Fruit fly (Drosophila melanogaster) whole organism, embryonic: ENCODE results near the gene LysRS.
A peak's percentile ranks its signal among the peaks of the same experiment; 100 is the strongest.

ENCODE experiments used
- ATbp ChIP-seq: fragments of 200-800 bp; sonication (Bioruptor generic); optimal IDR thresholded peaks from 2 replicates; lab custom pipeline; 2017; ENCODE audit warnings: missing biosample characterization, mild to moderate bottlenecking, missing genetic modification characterization, missing genetic modification reagents
- Adf1 ChIP-seq: fragments of 200-800 bp; sonication (Bioruptor generic); IDR thresholded peaks from 2 replicates; pipeline ENCODE4 v1.3.6; 2022; ENCODE audit warnings: missing biosample characterization, missing genetic modification characterization
- Bgb ChIP-seq: fragments of 200-800 bp; sonication (Bioruptor generic); IDR thresholded peaks from 2 replicates; pipeline ENCODE4 v1.3.6; 2022; ENCODE audit warnings: missing biosample characterization, missing genetic modification characterization; ENCODE audit not compliant: partially characterized antibody
- CG12219 ChIP-seq: fragments of 200-800 bp; sonication (Bioruptor generic); optimal IDR thresholded peaks from 3 replicates; lab custom pipeline; 2018; ENCODE audit warnings: missing biosample characterization, mild to moderate bottlenecking, missing genetic modification characterization
- CG12299 ChIP-seq: fragments of 200-800 bp; sonication (Bioruptor generic); optimal IDR thresholded peaks from 2 replicates; lab custom pipeline; 2018; ENCODE audit warnings: missing biosample characterization, mild to moderate bottlenecking, missing genetic modification characterization
- CG1529 ChIP-seq: fragments of 200-800 bp; sonication (Bioruptor generic); optimal IDR thresholded peaks from 3 replicates; lab custom pipeline; 2018; ENCODE audit warnings: missing biosample characterization, missing genetic modification characterization
- CG15479 ChIP-seq: fragments of 200-800 bp; sonication (Bioruptor generic); optimal IDR thresholded peaks from 3 replicates; lab custom pipeline; 2019; ENCODE audit warnings: missing biosample characterization, mild to moderate bottlenecking, missing genetic modification characterization, moderate library complexity
- CG16815 ChIP-seq: fragments of 200-800 bp; sonication (Bioruptor generic); optimal IDR thresholded peaks from 3 replicates; lab custom pipeline; 2017; ENCODE audit warnings: missing biosample characterization, mild to moderate bottlenecking, missing genetic modification characterization
- CG17361 ChIP-seq: fragments of 200-800 bp; sonication (Bioruptor generic); IDR thresholded peaks from 3 replicates; pipeline ENCODE4 v1.3.6; 2022; ENCODE audit warnings: missing biosample characterization, missing genetic modification characterization
- CG17912 ChIP-seq: fragments of 200-800 bp; sonication (Bioruptor generic); optimal IDR thresholded peaks from 2 replicates; lab custom pipeline; 2018; ENCODE audit warnings: missing biosample characterization, mild to moderate bottlenecking, missing genetic modification characterization
- CG18262 ChIP-seq: fragments of 200-800 bp; optimal IDR thresholded peaks from 3 replicates; lab custom pipeline; 2019; ENCODE audit warnings: missing biosample characterization, mild to moderate bottlenecking, missing genetic modification characterization, moderate library complexity
- CG2202 ChIP-seq: fragments of 200-800 bp; sonication (Bioruptor generic); optimal IDR thresholded peaks from 2 replicates; lab custom pipeline; 2018; ENCODE audit warnings: missing biosample characterization, mild to moderate bottlenecking, missing genetic modification characterization
- CG2875 ChIP-seq: fragments of 200-800 bp; sonication (Bioruptor generic); optimal IDR thresholded peaks from 2 replicates; lab custom pipeline; 2017; ENCODE audit warnings: missing biosample characterization, mild to moderate bottlenecking, missing genetic modification characterization, missing genetic modification reagents
- CG33213 ChIP-seq: fragments of 200-800 bp; sonication (Bioruptor generic); optimal IDR thresholded peaks from 3 replicates; lab custom pipeline; 2016; ENCODE audit warnings: missing biosample characterization, missing genetic modification characterization
- CG3995 ChIP-seq: fragments of 200-800 bp; sonication (Bioruptor generic); optimal IDR thresholded peaks from 3 replicates; lab custom pipeline; 2016; ENCODE audit warnings: missing biosample characterization, missing genetic modification characterization
- CG4282 ChIP-seq: fragments of 200-800 bp; sonication (Bioruptor generic); optimal IDR thresholded peaks from 2 replicates; lab custom pipeline; 2016; ENCODE audit warnings: missing biosample characterization, missing genetic modification characterization
- CG4328 ChIP-seq: fragments of 200-800 bp; sonication (Bioruptor generic); optimal IDR thresholded peaks from 3 replicates; lab custom pipeline; 2017; ENCODE audit warnings: missing biosample characterization, missing genetic modification reagents, missing genetic modification characterization
- CG8388 ChIP-seq: fragments of 200-800 bp; sonication (Bioruptor generic); optimal IDR thresholded peaks from 2 replicates; lab custom pipeline; 2019; ENCODE audit warnings: missing biosample characterization, mild to moderate bottlenecking, missing genetic modification characterization, moderate library complexity
- CG9727 ChIP-seq: fragments of 200-800 bp; sonication (Bioruptor generic); optimal IDR thresholded peaks from 3 replicates; lab custom pipeline; 2017; ENCODE audit warnings: missing biosample characterization, mild to moderate bottlenecking, missing genetic modification characterization
- E2f1 ChIP-seq: fragments of 200-800 bp; sonication (Bioruptor generic); IDR thresholded peaks from 2 replicates; pipeline ENCODE4 v1.3.6; 2022; ENCODE audit warnings: missing biosample characterization, missing genetic modification characterization
- Elba2 ChIP-seq: fragments of 200-800 bp; sonication (Bioruptor generic); optimal IDR thresholded peaks from 3 replicates; lab custom pipeline; 2016; ENCODE audit warnings: missing biosample characterization, missing genetic modification characterization
- HLH4C ChIP-seq: fragments of 200-800 bp; sonication (Bioruptor generic); IDR thresholded peaks from 3 replicates; pipeline ENCODE4 v1.3.6; 2022; ENCODE audit warnings: missing biosample characterization, missing genetic modification characterization; ENCODE audit not compliant: partially characterized antibody
- Hmx ChIP-seq: fragments of 200-800 bp; sonication (Bioruptor generic); optimal IDR thresholded peaks from 2 replicates; lab custom pipeline; 2016; ENCODE audit warnings: missing biosample characterization, missing genetic modification characterization
- Hsf ChIP-seq: fragments of 200-800 bp; sonication (Bioruptor generic); optimal IDR thresholded peaks from 3 replicates; lab custom pipeline; 2016; ENCODE audit warnings: missing biosample characterization, missing genetic modification characterization
- Lpt ChIP-seq: fragments of >200 bp; optimal IDR thresholded peaks from 2 replicates; lab custom pipeline; 2018; ENCODE audit warnings: missing biosample characterization, missing genetic modification characterization
- Mad ChIP-seq: fragments of 200-800 bp; sonication (Bioruptor generic); optimal IDR thresholded peaks from 2 replicates; lab custom pipeline; 2016; ENCODE audit warnings: missing biosample characterization, missing genetic modification characterization
- Med ChIP-seq: fragments of 200-800 bp; sonication (Bioruptor generic); peaks from one replicate; lab custom pipeline; 2016; ENCODE audit warnings: missing biosample characterization, missing genetic modification characterization, mild to moderate bottlenecking, inconsistent platforms, moderate library complexity
- NK7.1 ChIP-seq: fragments of 200-800 bp; sonication (Bioruptor generic); optimal IDR thresholded peaks from 3 replicates; lab custom pipeline; 2016; ENCODE audit warnings: missing biosample characterization, missing genetic modification characterization
- Oli ChIP-seq: fragments of 200-800 bp; sonication (Bioruptor generic); optimal IDR thresholded peaks from 2 replicates; lab custom pipeline; 2018; ENCODE audit warnings: missing biosample characterization, mild to moderate bottlenecking, missing genetic modification characterization, moderate library complexity
- Opbp ChIP-seq: fragments of 200-800 bp; sonication (Bioruptor generic); IDR thresholded peaks from 3 replicates; pipeline ENCODE4 v1.3.6; 2022; ENCODE audit warnings: missing biosample characterization, missing genetic modification characterization; ENCODE audit not compliant: partially characterized antibody
- Pdp1 ChIP-seq, 2 experiments: fragments of 200-800 bp; sonication (Bioruptor generic); optimal IDR thresholded peaks; 3 replicates each; lab custom pipeline; 2016; ENCODE audit warnings: missing biosample characterization in 2 of 2, missing genetic modification characterization in 2 of 2, mild to moderate bottlenecking in 1 of 2, moderate library complexity in 1 of 2
- Scr ChIP-seq: fragments of 200-800 bp; sonication (Bioruptor generic); IDR thresholded peaks from 2 replicates; pipeline ENCODE4 v1.3.6; 2022; ENCODE audit warnings: missing biosample characterization, missing genetic modification characterization; ENCODE audit not compliant: partially characterized antibody
- Ssrp ChIP-seq: fragments of 200-800 bp; sonication (Bioruptor generic); optimal IDR thresholded peaks from 2 replicates; lab custom pipeline; 2018; ENCODE audit warnings: missing biosample characterization, mild to moderate bottlenecking, missing genetic modification characterization, moderate library complexity
- TFAM ChIP-seq: fragments of 200-800 bp; sonication (Bioruptor generic); optimal IDR thresholded peaks from 2 replicates; lab custom pipeline; 2017; ENCODE audit warnings: missing biosample characterization, missing genetic modification characterization, inconsistent platforms
- ash1 ChIP-seq: fragments of 200-800 bp; sonication (Bioruptor generic); optimal IDR thresholded peaks from 2 replicates; lab custom pipeline; 2018; ENCODE audit warnings: missing biosample characterization, mild to moderate bottlenecking, missing genetic modification characterization
- crp ChIP-seq, 2 experiments: fragments of 200-800 bp; sonication (Bioruptor generic); optimal IDR thresholded peaks; 2 replicates in 1 of 2; 3 replicates in 1 of 2; lab custom pipeline; 2017; ENCODE audit warnings: missing biosample characterization in 2 of 2, missing genetic modification characterization in 2 of 2, mild to moderate bottlenecking in 1 of 2, moderate library complexity in 1 of 2
- cwo ChIP-seq: fragments of 200-800 bp; sonication (Bioruptor generic); optimal IDR thresholded peaks from 3 replicates; lab custom pipeline; 2017; ENCODE audit warnings: missing biosample characterization, missing genetic modification characterization, mild to moderate bottlenecking, moderate library complexity, missing genetic modification reagents
- fd102C ChIP-seq: fragments of 200-800 bp; sonication (Bioruptor generic); optimal IDR thresholded peaks from 2 replicates; lab custom pipeline; 2018; ENCODE audit warnings: missing biosample characterization, mild to moderate bottlenecking, missing genetic modification characterization, moderate library complexity
- fru ChIP-seq: fragments of >200 bp; optimal IDR thresholded peaks from 2 replicates; lab custom pipeline; 2017
- gcm ChIP-seq: fragments of 200-800 bp; sonication (Bioruptor generic); optimal IDR thresholded peaks from 2 replicates; lab custom pipeline; 2019; ENCODE audit warnings: missing biosample characterization, mild to moderate bottlenecking, missing genetic modification characterization, moderate library complexity
- gem ChIP-seq: fragments of 200-800 bp; sonication (Bioruptor generic); optimal IDR thresholded peaks from 2 replicates; lab custom pipeline; 2019; ENCODE audit warnings: missing biosample characterization, mild to moderate bottlenecking, missing genetic modification characterization, moderate library complexity
- grau ChIP-seq: fragments of 200-800 bp; optimal IDR thresholded peaks from 3 replicates; lab custom pipeline; 2019; ENCODE audit warnings: missing biosample characterization, mild to moderate bottlenecking, missing genetic modification characterization, moderate library complexity
- inv ChIP-seq: fragments of 200-800 bp; sonication (Bioruptor generic); IDR thresholded peaks from 2 replicates; pipeline ENCODE4 v1.3.6; 2022; ENCODE audit warnings: missing biosample characterization, missing genetic modification characterization; ENCODE audit not compliant: partially characterized antibody
- lilli ChIP-seq: fragments of 200-800 bp; sonication (Bioruptor generic); optimal IDR thresholded peaks from 3 replicates; lab custom pipeline; 2016; ENCODE audit warnings: missing biosample characterization, missing genetic modification characterization
- lmd ChIP-seq: fragments of 200-800 bp; sonication (Bioruptor generic); IDR thresholded peaks from 2 replicates; pipeline ENCODE4 v1.3.6; 2022; ENCODE audit warnings: missing biosample characterization, missing genetic modification characterization
- maf-S ChIP-seq: fragments of 200-800 bp; sonication (Bioruptor generic); optimal IDR thresholded peaks from 2 replicates; lab custom pipeline; 2016; ENCODE audit warnings: missing biosample characterization, missing genetic modification characterization
- tll ChIP-seq, 2 experiments: fragments of 200-800 bp in 1 of 2; fragments of >200 bp in 1 of 2; sonication (Bioruptor generic) in 1 of 2; optimal IDR thresholded peaks; 2 replicates each; lab custom pipeline; 2017 to 2019; ENCODE audit warnings: missing biosample characterization in 2 of 2, missing genetic modification characterization in 2 of 2, mild to moderate bottlenecking in 1 of 2, moderate library complexity in 1 of 2
- tup ChIP-seq: fragments of 200-800 bp; sonication (Bioruptor generic); optimal IDR thresholded peaks from 2 replicates; lab custom pipeline; 2016; ENCODE audit warnings: missing biosample characterization, mild to moderate bottlenecking, missing genetic modification characterization, moderate library complexity
- unpg ChIP-seq: fragments of 200-800 bp; sonication (Bioruptor generic); optimal IDR thresholded peaks from 3 replicates; lab custom pipeline; 2018; ENCODE audit warnings: missing biosample characterization, mild to moderate bottlenecking, missing genetic modification characterization, moderate library complexity
- usp ChIP-seq: fragments of >200 bp; optimal IDR thresholded peaks from 2 replicates; lab custom pipeline; 2017; ENCODE audit warnings: missing biosample characterization, missing genetic modification characterization

Gene LysRS

dm6 chrX:9615471-9615870 is 6.8 kb upstream of the LysRS start (continued):
- peak; percentile 29 for TF ChIP-seq CG2875
- TF ChIP-seq ash1 = no peak
- peak; percentile 17 for TF ChIP-seq Hsf (GFP tag; lab: Kevin White, UChicago)
- TF ChIP-seq ATbp (GFP tag; lab: Kevin White, UChicago) = peak; percentile 37
- no peak for TF ChIP-seq Opbp (GFP tag; lab: Robert Waterston, UW)
- no peak for TF ChIP-seq CG15479
- TF ChIP-seq grau = peak; percentile 25
- peak; percentile 22 for TF ChIP-seq CG1529
- no peak for TF ChIP-seq NK7.1 (GFP tag; lab: Kevin White, UChicago)
- TF ChIP-seq crp (GFP tag; optimal IDR thresholded peaks at IDR 0.05; lab: Kevin White, UChicago) = peak in 1 of 2 experiments; percentile 28
- TF ChIP-seq Scr (GFP tag; lab: Robert Waterston, UW) = no peak
- TF ChIP-seq inv = no peak
- TF ChIP-seq unpg = no peak
- TF ChIP-seq fru (lab: Kevin White, UChicago) = no peak
- TF ChIP-seq maf-S (GFP tag; lab: Kevin White, UChicago) = no peak
- peak; percentile 70; the same call in 2 of the 3 replicates for TF ChIP-seq CG17361
- TF ChIP-seq Mad (GFP tag; lab: Kevin White, UChicago) = no peak
- no peak for TF ChIP-seq CG4328 (GFP tag; lab: Kevin White, UChicago)
- TF ChIP-seq Adf1 (GFP tag; lab: Robert Waterston, UW) = peak; percentile 37; the same call in 1 of the 2 replicates
- TF ChIP-seq CG3995 (GFP tag; lab: Kevin White, UChicago) = no peak
- no peak for TF ChIP-seq usp (GFP tag; lab: Kevin White, UChicago)
- peak; percentile 47 for TF ChIP-seq CG8388
- no peak for TF ChIP-seq lilli (GFP tag; lab: Kevin White, UChicago)
- no peak for TF ChIP-seq E2f1
- peak; percentile 67 for TF ChIP-seq CG18262 (tag; lab: Kevin White, UChicago)
- no peak for TF ChIP-seq Lpt
- no peak for TF ChIP-seq CG12299 (tag; lab: Kevin White, UChicago)
- TF ChIP-seq Med (GFP tag; lab: Kevin White, UChicago) = peak; percentile 51
- no peak for TF ChIP-seq CG17912
- no peak for TF ChIP-seq HLH4C (GFP tag; lab: Robert Waterston, UW)
- no peak for TF ChIP-seq TFAM
- no peak for TF ChIP-seq Hmx (GFP tag; lab: Kevin White, UChicago)
- peak; percentile 38 for TF ChIP-seq CG16815 (GFP tag; lab: Kevin White, UChicago)
- TF ChIP-seq CG9727 = peak; percentile 49
- no peak for TF ChIP-seq CG2202 (tag; lab: Kevin White, UChicago)
- TF ChIP-seq Pdp1 (GFP tag; optimal IDR thresholded peaks at IDR 0.05; lab: Kevin White, UChicago) = peak in 1 of 2 experiments; percentile 16
- peak; percentile 35 for TF ChIP-seq Ssrp (tag; lab: Kevin White, UChicago)
- no peak for TF ChIP-seq CG4282
- peak; percentile 52 for TF ChIP-seq Oli (tag; lab: Kevin White, UChicago)
- no peak for TF ChIP-seq CG12219 (GFP tag; lab: Kevin White, UChicago)
- TF ChIP-seq gem = no peak
- TF ChIP-seq CG33213 = no peak
- 0 out of 2 replicates have a peak, but pooled peaks have one; percentile 15 for TF ChIP-seq lmd (GFP tag; lab: Robert Waterston, UW)
- TF ChIP-seq cwo (GFP tag; lab: Kevin White, UChicago) = no peak
- peak; percentile 19 for TF ChIP-seq gcm (GFP tag; lab: Kevin White, UChicago)
- no peak for TF ChIP-seq Elba2 (GFP tag; lab: Kevin White, UChicago)
- no peak for TF ChIP-seq tll (GFP tag; optimal IDR thresholded peaks at IDR 0.05; lab: Kevin White, UChicago)
- no peak for TF ChIP-seq fd102C (GFP tag; lab: Kevin White, UChicago)
- no peak for TF ChIP-seq tup
- no peak for TF ChIP-seq Bgb (GFP tag; lab: Robert Waterston, UW)
